Fruit fly (Drosophila melanogaster) whole organism: ENCODE measurements around the gene CG3222.

Source experiments
- CG8478 ChIP-seq: fragments of >200 bp; optimal IDR thresholded peaks from 2 replicates; lab custom pipeline; 2018; ENCODE audit warnings: inconsistent platforms
- Dll ChIP-seq: fragments of >200 bp; optimal IDR thresholded peaks from 2 replicates; lab custom pipeline; 2017
- EcR ChIP-seq, 2 experiments: fragments of >200 bp; optimal IDR thresholded peaks; 2 replicates each; lab custom pipeline; 2017; ENCODE audit warnings: missing biosample characterization in 2 of 2, missing genetic modification characterization in 2 of 2, missing genetic modification reagents in 2 of 2
- pan ChIP-seq: fragments of >200 bp; optimal IDR thresholded peaks from 2 replicates; lab custom pipeline; 2017
- psq ChIP-seq: fragments of >200 bp; optimal IDR thresholded peaks from 2 replicates; lab custom pipeline; 2017
- usp ChIP-seq: fragments of >200 bp; optimal IDR thresholded peaks from 2 replicates; lab custom pipeline; 2017; ENCODE audit warnings: missing biosample characterization, missing genetic modification characterization, mixed read lengths

The CG3222 gene

dm6 chr3L:9583388-9583787 is 15.4 kb upstream of the CG3222 start:
- TF ChIP-seq Dll (lab: Kevin White, UChicago): no peak
- no peak for TF ChIP-seq EcR (GFP tag; optimal IDR thresholded peaks at IDR 0.05; lab: Kevin White, UChicago)
- no peak for TF ChIP-seq psq (lab: Kevin White, UChicago)
- no peak for TF ChIP-seq usp (GFP tag; lab: Kevin White, UChicago)
- TF ChIP-seq CG8478 (lab: Kevin White, UChicago): no peak
- TF ChIP-seq pan (lab: Kevin White, UChicago): no peak

DNA sequence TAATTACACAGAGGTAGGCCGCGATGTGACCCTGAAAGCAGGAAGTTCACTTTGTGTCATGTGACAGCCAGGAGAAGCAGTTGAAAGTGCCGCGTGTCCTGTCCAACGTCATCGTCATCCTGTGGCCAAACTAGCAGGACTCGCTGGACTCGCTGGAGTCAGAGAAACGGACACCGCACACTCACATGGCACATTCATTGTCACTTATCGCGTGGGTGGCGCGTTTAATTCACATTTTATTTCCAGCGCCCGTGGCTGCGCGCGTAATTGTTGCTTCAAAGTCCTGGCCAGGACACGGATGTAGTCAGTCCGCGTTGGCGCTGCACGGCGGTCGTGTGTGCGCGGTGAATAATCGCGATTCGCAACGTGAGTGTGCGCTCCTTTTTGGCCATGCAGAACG is 1.3 kb upstream of the CG3222 start, which contains the start of gene Tmc:
TSS of gene Tmc (plus strand) at position 301 of the 400 bp plus-strand sequence.
- TF ChIP-seq psq (lab: Kevin White, UChicago) (no peak), EcR (GFP tag; optimal IDR thresholded peaks at IDR 0.05; lab: Kevin White, UChicago) (no peak), CG8478 (lab: Kevin White, UChicago) (no peak), Dll (lab: Kevin White, UChicago) (no peak), usp (GFP tag; lab: Kevin White, UChicago) (no peak), pan (lab: Kevin White, UChicago) (no peak)

- TF ChIP-seq EcR (GFP tag; optimal IDR thresholded peaks at IDR 0.05; lab: Kevin White, UChicago) (no peak), usp (GFP tag; lab: Kevin White, UChicago) (no peak), pan (lab: Kevin White, UChicago) (no peak), CG8478 (lab: Kevin White, UChicago) (no peak), Dll (lab: Kevin White, UChicago) (no peak), psq (lab: Kevin White, UChicago) (no peak)
Observed at dm6 chr3L:9601225-9601624, 2.4 kb downstream of the CG3222 start, which contains the start of the genes CG3088 and CG3306. Gene CG3088 (minus strand): TSS chr3L:9601325. Gene CG3306 (plus strand): TSS chr3L:9601523.

dm6 chr3L:9613960-9614588 is 15.3 kb downstream of the CG3222 start:
- TF ChIP-seq Dll (lab: Kevin White, UChicago) (no peak), pan (lab: Kevin White, UChicago) (no peak), CG8478 (lab: Kevin White, UChicago) (no peak), usp (GFP tag; lab: Kevin White, UChicago) (no peak), EcR (GFP tag; optimal IDR thresholded peaks at IDR 0.05; lab: Kevin White, UChicago) (no peak), psq (lab: Kevin White, UChicago) (no peak)

DNA sequence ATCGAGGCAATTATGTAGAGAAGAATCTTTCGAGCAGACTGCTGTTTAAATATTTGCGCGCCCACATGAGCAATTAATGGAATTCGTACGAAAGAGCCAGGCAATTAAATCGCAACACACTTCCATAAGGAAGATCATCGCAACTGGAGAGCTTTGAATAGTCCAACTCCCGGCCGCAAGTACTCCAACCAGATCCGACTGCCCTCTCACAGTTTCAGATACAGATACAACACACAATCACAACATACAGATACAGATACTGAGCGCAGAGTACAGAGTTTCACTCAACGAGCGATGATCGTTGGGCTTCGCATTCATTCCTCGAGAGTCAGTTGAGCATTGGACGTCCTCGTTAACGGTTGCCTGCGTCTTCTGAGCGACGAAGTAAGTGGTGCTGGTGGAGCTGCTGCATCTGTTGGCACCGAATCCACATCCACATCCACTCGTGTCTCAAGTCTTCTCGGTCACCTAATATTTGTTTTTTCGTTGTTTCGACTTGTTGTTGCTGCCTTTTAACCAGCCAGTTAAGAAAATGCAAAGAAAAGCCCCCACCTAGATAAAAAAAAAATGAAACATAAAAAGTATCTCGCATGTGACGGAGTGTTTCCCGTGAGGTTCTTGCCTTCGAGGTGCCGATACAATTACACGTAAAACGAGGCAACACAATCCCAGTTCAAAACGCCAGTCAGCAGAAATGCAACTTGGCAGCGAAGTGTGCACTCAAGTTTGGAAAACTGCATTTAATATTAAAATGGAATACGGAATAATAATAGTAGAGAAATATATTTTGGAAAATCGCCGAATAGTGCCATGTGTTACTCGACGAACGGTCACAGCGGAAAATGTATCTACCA is 16.0 kb downstream of the CG3222 start, which contains the start of gene LanB2:
TSS of gene LanB2 (plus strand) at position 326 of the 854 bp plus-strand sequence.
- TF ChIP-seq pan (lab: Kevin White, UChicago) (no peak), usp (GFP tag; lab: Kevin White, UChicago) (no peak), psq (lab: Kevin White, UChicago) (no peak), CG8478 (lab: Kevin White, UChicago) (no peak), EcR (GFP tag; optimal IDR thresholded peaks at IDR 0.05; lab: Kevin White, UChicago) (no peak), Dll (lab: Kevin White, UChicago) (no peak)

DNA sequence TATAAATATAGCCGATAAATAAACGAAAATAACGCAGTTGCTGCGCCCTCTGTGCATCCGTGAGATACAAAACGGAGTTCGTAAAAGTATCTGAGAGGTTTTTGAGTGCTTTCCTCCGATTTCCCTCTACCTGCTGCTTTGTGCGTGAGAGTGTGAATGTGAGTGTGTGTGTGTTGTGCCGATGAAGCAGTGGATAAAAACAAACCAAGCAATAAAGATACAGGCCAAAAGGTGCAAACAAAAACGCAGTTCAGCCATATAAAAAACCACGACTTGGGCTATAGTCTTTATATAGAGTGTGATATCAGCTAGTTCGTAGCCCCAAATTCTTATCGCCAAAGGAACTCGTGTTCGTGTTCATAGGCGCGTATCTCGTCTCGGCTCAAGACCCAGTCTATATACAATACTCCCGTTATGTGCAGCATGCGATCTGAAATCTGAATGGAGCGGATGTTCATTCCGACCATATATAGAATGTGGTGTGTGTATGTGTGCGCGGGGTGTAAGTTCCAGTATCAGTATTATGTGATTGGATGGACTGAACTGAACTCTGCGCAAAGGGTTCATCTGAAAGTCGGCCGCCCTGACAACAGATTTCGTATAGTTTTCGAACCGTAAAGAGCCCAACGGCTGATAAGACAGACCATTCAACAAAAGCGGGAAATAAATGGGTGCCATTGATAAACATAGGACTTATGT is 16.8 kb downstream of the CG3222 start:
- TF ChIP-seq EcR (GFP tag; optimal IDR thresholded peaks at IDR 0.05; lab: Kevin White, UChicago): no peak
- TF ChIP-seq pan (lab: Kevin White, UChicago): no peak
- TF ChIP-seq usp (GFP tag; lab: Kevin White, UChicago): no peak
- no peak for TF ChIP-seq CG8478 (lab: Kevin White, UChicago)
- TF ChIP-seq psq (lab: Kevin White, UChicago): no peak
- no peak for TF ChIP-seq Dll (lab: Kevin White, UChicago)

dm6 chr3L:9624014-9624413 is 25.2 kb downstream of the CG3222 start, which contains the start of gene CG3335:
Gene CG3335 (plus strand): TSS chr3L:9624237.
- TF ChIP-seq pan (lab: Kevin White, UChicago): no peak
- TF ChIP-seq Dll (lab: Kevin White, UChicago): no peak

DNA sequence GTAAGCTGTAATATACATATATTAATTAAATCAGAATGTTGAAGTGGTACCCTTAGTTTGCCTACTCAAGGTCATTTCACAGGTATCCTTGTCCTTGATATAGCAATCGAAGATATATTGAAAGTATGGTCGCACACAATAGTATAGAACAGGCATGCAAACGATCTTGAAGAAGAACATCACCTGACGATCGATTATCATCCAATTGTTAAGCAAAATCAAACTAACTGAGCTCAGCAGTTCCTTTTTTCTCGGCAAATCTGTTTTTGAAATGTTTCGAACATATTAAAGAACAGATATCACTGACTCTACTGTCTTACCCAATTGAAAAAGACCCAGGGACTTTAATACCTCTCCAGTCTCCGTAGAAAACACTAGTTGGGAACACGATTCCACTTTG is 29.6 kb downstream of the CG3222 start, which contains the start of gene Cyp40:
TSS of gene Cyp40 (plus strand) at position 301 of the 400 bp plus-strand sequence.
- TF ChIP-seq CG8478 (lab: Kevin White, UChicago): no peak

DNA sequence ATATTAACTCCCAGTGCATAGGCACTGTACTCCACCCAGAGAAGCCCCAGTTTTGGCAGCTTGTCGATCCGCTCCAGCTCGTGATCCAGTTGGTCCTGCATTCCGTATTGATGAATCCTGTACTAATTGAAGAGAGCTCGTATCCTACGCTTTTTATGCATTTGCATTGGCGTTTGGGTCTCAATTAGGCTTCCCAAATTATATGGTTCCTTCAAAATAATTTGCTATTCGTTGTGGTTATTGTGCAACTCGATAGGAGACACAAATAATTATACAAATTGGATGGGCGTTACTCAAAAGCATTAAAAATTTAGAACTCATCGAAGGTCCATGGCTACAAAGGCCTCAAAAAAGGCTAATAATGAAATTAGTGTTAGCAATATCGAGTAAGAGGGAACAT is 30.3 kb downstream of the CG3222 start, which contains the start of gene Or67b:
TSS of gene Or67b (minus strand) at position 101 of the 400 bp plus-strand sequence.
- TF ChIP-seq Dll (lab: Kevin White, UChicago) (no peak), CG8478 (lab: Kevin White, UChicago) (no peak), psq (lab: Kevin White, UChicago) (no peak), pan (lab: Kevin White, UChicago) (no peak)

- TF ChIP-seq pan (lab: Kevin White, UChicago) (no peak), usp (GFP tag; lab: Kevin White, UChicago) (no peak), EcR (GFP tag; optimal IDR thresholded peaks at IDR 0.05; lab: Kevin White, UChicago) (no peak), psq (lab: Kevin White, UChicago) (no peak), Dll (lab: Kevin White, UChicago) (no peak), CG8478 (lab: Kevin White, UChicago) (no peak)
Observed at dm6 chr3L:9629910-9630309, 31.1 kb downstream of the CG3222 start.

dm6 chr3L:9637812-9638211 is 39.0 kb downstream of the CG3222 start, which contains the start of gene CG8329:
Gene CG8329 (plus strand): TSS chr3L:9638112.
- TF ChIP-seq usp (GFP tag; lab: Kevin White, UChicago) (no peak), CG8478 (lab: Kevin White, UChicago) (no peak), EcR (GFP tag; optimal IDR thresholded peaks at IDR 0.05; lab: Kevin White, UChicago) (no peak), pan (lab: Kevin White, UChicago) (no peak), Dll (lab: Kevin White, UChicago) (no peak), psq (lab: Kevin White, UChicago) (no peak)
